Worm (Caenorhabditis elegans): ENCODE data around the gene vha-6.

The vha-6 gene

ce11 chrII:11455140-11455539 lies 16.9 kb upstream of the vha-6 start:
- TF ChIP-seq flt-1 (GFP tag; IDR thresholded peaks at IDR 0.05) (no peak), ceh-13 (GFP tag; optimal IDR thresholded peaks at IDR 0.05) (no peak), ceh-36 (tag; optimal IDR thresholded peaks at IDR 0.05) (no peak), sea-1 (GFP tag; conservative IDR thresholded peaks at IDR 0.05) (no peak), aly-1 (tag; optimal IDR thresholded peaks at IDR 0.05) (no peak), tbx-11 (GFP tag; IDR thresholded peaks at IDR 0.05) (no peak), F13C5.2 (tag; optimal IDR thresholded peaks at IDR 0.05) (no peak), B0310.2 (tag; optimal IDR thresholded peaks at IDR 0.05) (no peak), scrt-1 (GFP tag; IDR thresholded peaks at IDR 0.05) (no peak), tra-4 (tag; optimal IDR thresholded peaks at IDR 0.05) (no peak)

DNA sequence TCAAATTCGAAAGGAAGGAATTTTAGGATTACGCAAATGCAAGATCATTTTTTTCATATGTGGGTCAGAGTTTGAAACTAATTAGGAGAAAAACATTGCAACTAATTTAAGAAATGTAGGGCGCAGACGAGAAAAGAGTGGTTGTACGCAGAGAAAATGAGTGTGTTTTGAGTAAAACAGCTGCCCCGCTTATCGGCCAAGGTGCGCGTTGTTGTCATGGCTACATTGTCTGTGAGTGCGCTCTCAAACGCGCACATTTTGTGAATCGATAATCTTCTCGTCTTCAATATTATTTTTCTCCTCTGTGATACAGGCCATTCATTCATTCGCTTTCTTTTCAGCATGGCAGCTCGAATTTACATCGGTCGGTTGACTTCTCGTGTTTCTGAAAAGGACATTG lies 15.4 kb upstream of the vha-6 start:
- TF ChIP-seq ceh-36 (tag; optimal IDR thresholded peaks at IDR 0.05): no peak
- no peak for TF ChIP-seq scrt-1 (GFP tag; IDR thresholded peaks at IDR 0.05)
- TF ChIP-seq tbx-11 (GFP tag; IDR thresholded peaks at IDR 0.05): no peak
- no peak for TF ChIP-seq sea-1 (GFP tag; conservative IDR thresholded peaks at IDR 0.05)
- no peak for TF ChIP-seq flt-1 (GFP tag; IDR thresholded peaks at IDR 0.05)
- TF ChIP-seq F13C5.2 (tag; optimal IDR thresholded peaks at IDR 0.05): no peak
- TF ChIP-seq hnd-1 (tag; optimal IDR thresholded peaks at IDR 0.05): no peak
- no peak for TF ChIP-seq ets-7 (tag; optimal IDR thresholded peaks at IDR 0.05)
- TF ChIP-seq ceh-13 (GFP tag; optimal IDR thresholded peaks at IDR 0.05): no peak
- no peak for TF ChIP-seq tbx-37 (GFP tag; conservative IDR thresholded peaks at IDR 0.05)
- TF ChIP-seq hmg-4 (GFP tag; optimal IDR thresholded peaks at IDR 0.05): no peak
- TF ChIP-seq pes-1 (GFP tag; IDR thresholded peaks at IDR 0.05): no peak
- TF ChIP-seq tra-4 (tag; optimal IDR thresholded peaks at IDR 0.05): no peak
- TF ChIP-seq aly-1 (tag; optimal IDR thresholded peaks at IDR 0.05): no peak

- peak; percentile 30 for TF ChIP-seq tra-4 (tag; optimal IDR thresholded peaks at IDR 0.05)
- no peak for TF ChIP-seq tbx-11 (GFP tag; IDR thresholded peaks at IDR 0.05)
- no peak for TF ChIP-seq ets-7 (tag; optimal IDR thresholded peaks at IDR 0.05)
- TF ChIP-seq hmbx-1 (tag; optimal IDR thresholded peaks at IDR 0.05): no peak
- peak; percentile 73 for TF ChIP-seq aly-1 (tag; optimal IDR thresholded peaks at IDR 0.05)
- TF ChIP-seq flt-1 (GFP tag; IDR thresholded peaks at IDR 0.05): no peak
- TF ChIP-seq ceh-13 (GFP tag; optimal IDR thresholded peaks at IDR 0.05): no peak
- peak; percentile 4 for TF ChIP-seq F13C5.2 (tag; optimal IDR thresholded peaks at IDR 0.05)
- peak; percentile 62 for TF ChIP-seq ceh-36 (tag; optimal IDR thresholded peaks at IDR 0.05)
- TF ChIP-seq hmg-4 (GFP tag; optimal IDR thresholded peaks at IDR 0.05): peak; percentile 55
- no peak for TF ChIP-seq hnd-1 (tag; optimal IDR thresholded peaks at IDR 0.05)
- TF ChIP-seq sea-1 (GFP tag; conservative IDR thresholded peaks at IDR 0.05): no peak
- no peak for TF ChIP-seq ama-1 (optimal IDR thresholded peaks at IDR 0.05)
- peak; percentile 48; the same call in 1 of the 2 replicates for TF ChIP-seq scrt-1 (GFP tag; IDR thresholded peaks at IDR 0.05)
- TF ChIP-seq B0310.2 (tag; optimal IDR thresholded peaks at IDR 0.05): no peak
- TF ChIP-seq pes-1 (GFP tag; IDR thresholded peaks at IDR 0.05): peak; percentile 54; the same call in 1 of the 2 replicates
- 0 out of 2 replicates have a peak, but pooled peaks have one; percentile 8 for TF ChIP-seq tbx-37 (GFP tag; conservative IDR thresholded peaks at IDR 0.05)
Measured at ce11 chrII:11453025-11453424, 14.8 kb upstream of the vha-6 start, which contains the start of gene rsp-1. Gene rsp-1 (plus strand): TSS chrII:11453362.

DNA sequence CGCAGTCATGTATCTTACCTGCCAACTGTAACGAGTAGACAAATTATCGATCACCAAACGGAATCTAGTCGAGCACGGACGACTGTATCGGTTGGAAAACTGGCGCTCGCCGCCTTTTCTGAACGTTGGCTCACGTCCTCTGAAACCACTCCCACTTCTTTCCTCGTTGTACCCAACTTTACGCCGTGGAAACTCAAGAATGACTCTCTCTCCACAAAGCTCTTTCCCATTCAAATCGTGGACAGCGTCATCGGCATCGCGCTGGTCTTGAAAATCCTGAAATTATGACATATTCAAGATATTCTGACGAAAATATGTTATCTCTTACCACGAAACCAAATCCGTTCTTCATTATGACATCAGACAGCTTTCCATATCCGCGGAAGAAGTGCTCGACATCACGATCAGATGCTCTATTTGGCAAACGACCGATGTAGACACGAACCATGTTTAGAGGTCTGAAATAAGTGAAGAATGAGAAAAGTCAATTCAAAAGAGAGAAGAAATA lies 14.3 kb upstream of the vha-6 start, which contains the start of gene rsp-2:
Gene rsp-2, minus strand, starts transcription at position 458 of the 508 bp plus-strand sequence.
- TF ChIP-seq B0310.2 (tag; optimal IDR thresholded peaks at IDR 0.05) (no peak), hmg-4 (GFP tag; optimal IDR thresholded peaks at IDR 0.05) (no peak), flt-1 (GFP tag; IDR thresholded peaks at IDR 0.05) (no peak), scrt-1 (GFP tag; IDR thresholded peaks at IDR 0.05) (no peak), sea-1 (GFP tag; conservative IDR thresholded peaks at IDR 0.05) (no peak)

DNA sequence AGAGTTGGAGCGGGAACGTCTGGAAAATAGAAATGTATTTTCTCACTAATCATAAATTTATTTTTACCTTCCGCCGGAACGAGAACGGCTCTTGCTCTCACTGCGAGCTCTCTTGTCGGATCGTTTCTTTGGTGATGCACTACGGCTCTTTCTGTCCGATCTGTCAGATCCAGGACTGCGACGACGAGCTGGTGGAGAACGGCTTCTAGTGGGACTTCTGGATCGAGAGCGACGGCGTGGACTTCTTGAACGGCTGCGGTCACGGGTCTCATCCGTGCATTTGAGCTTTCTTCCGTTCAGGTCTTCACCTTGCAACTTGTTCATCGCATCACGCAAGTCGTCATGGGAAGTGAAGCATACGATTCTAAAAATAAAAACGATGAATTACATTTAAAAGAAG lies 13.5 kb upstream of the vha-6 start:
- TF ChIP-seq ets-7 (tag; optimal IDR thresholded peaks at IDR 0.05) (no peak), aly-1 (tag; optimal IDR thresholded peaks at IDR 0.05) (no peak), ceh-36 (tag; optimal IDR thresholded peaks at IDR 0.05) (no peak), tbx-11 (GFP tag; IDR thresholded peaks at IDR 0.05) (no peak), flt-1 (GFP tag; IDR thresholded peaks at IDR 0.05) (no peak), B0310.2 (tag; optimal IDR thresholded peaks at IDR 0.05) (no peak), hnd-1 (tag; optimal IDR thresholded peaks at IDR 0.05) (no peak), hmg-4 (GFP tag; optimal IDR thresholded peaks at IDR 0.05) (no peak)

DNA sequence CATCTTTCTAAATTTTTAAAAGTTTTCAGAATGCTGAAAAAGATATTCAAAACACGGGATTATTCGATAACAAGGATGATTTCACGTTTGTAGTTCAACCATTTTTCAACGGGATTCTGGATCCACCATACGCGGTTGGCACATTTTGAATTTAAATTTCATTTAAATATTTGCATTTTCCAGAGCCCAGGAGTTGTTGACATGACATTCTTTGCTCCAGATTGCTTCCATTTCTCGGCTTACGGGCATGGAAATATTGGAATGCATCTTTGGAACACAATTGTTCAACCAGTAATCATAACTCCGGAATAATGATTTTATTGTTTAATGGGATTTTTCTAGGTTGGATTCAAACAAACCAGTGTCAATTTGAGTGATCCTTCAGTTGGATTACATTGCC lies 12.6 kb upstream of the vha-6 start:
- no peak for TF ChIP-seq aly-1 (tag; optimal IDR thresholded peaks at IDR 0.05)
- no peak for TF ChIP-seq ceh-13 (GFP tag; optimal IDR thresholded peaks at IDR 0.05)
- TF ChIP-seq ama-1 (optimal IDR thresholded peaks at IDR 0.05): no peak
- no peak for TF ChIP-seq ceh-36 (tag; optimal IDR thresholded peaks at IDR 0.05)

ce11 chrII:11448753-11449152 lies 10.5 kb upstream of the vha-6 start, which contains the start of gene W02B12.1:
Gene W02B12.1 (plus strand): TSS chrII:11449021.
- no peak for TF ChIP-seq hmg-4 (GFP tag; optimal IDR thresholded peaks at IDR 0.05)
- TF ChIP-seq tbx-37 (GFP tag; conservative IDR thresholded peaks at IDR 0.05): no peak
- TF ChIP-seq flt-1 (GFP tag; IDR thresholded peaks at IDR 0.05): no peak
- TF ChIP-seq hnd-1 (tag; optimal IDR thresholded peaks at IDR 0.05): no peak

DNA sequence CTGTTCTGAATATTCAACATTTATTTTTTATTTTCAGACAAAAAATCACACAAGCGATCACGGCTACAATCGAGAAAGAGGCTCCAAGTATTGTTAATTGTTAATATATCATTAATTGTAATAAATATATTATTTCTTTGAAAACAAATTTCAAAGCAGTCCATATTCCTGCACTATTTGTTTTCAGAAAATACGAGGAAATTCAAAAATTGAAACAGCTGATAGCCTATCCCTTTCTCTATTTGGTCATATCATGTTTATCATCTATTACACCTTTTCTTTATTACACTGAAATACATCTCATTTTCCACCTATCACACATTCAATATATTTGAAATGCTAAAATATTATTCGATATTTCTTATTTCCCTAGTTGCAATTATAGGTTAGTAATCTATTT lies 6.7 kb upstream of the vha-6 start, which contains the start of gene W02B12.13:
Gene W02B12.13, plus strand, starts transcription at position 301 of the 400 bp plus-strand sequence.
- no peak for TF ChIP-seq aly-1 (tag; optimal IDR thresholded peaks at IDR 0.05)

DNA sequence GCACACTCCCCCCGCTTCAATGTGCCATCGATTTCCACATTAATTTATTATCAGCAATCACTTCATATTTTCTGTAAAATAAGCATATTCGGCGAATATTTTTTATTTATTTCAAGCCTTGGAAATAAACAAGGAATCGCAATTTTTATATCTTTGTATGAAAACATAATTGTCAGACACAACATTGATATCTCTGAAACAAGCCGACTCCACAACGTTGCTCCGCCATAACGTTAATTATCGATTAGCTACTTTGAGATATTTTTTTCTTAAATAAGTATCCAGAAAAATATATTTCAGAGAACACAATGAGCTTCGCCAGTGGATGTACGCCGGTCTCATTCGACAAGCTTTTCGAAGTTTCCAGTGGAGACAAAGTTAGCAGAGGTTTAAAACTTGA lies 5.6 kb upstream of the vha-6 start, which contains the start of gene adbp-1:
Gene adbp-1, plus strand, starts transcription at position 301 of the 400 bp plus-strand sequence.
- TF ChIP-seq sea-1 (GFP tag; conservative IDR thresholded peaks at IDR 0.05) (no peak), hnd-1 (tag; optimal IDR thresholded peaks at IDR 0.05) (no peak), ceh-13 (GFP tag; optimal IDR thresholded peaks at IDR 0.05) (no peak), ceh-36 (tag; optimal IDR thresholded peaks at IDR 0.05) (no peak), tra-4 (tag; optimal IDR thresholded peaks at IDR 0.05) (no peak), hmg-4 (GFP tag; optimal IDR thresholded peaks at IDR 0.05) (no peak)
